Fruit fly (Drosophila melanogaster) whole organism, embryonic: ENCODE data around the gene Ilk.

Source experiments
- Abd-B ChIP-seq: fragments of 200-800 bp; sonication (Bioruptor generic); optimal IDR thresholded peaks from 2 replicates; lab custom pipeline; 2018; ENCODE audit warnings: missing biosample characterization, mild to moderate bottlenecking, missing genetic modification characterization, moderate library complexity
- Ada2b ChIP-seq: fragments of 200-800 bp; sonication (Bioruptor generic); IDR thresholded peaks from 2 replicates; pipeline ENCODE4 v1.3.6; 2022; ENCODE audit warnings: missing biosample characterization, missing genetic modification characterization
- CG10321 ChIP-seq: fragments of 200-800 bp; sonication (Bioruptor generic); IDR thresholded peaks from 2 replicates; pipeline ENCODE4 v1.3.6; 2022; ENCODE audit warnings: missing biosample characterization, missing genetic modification characterization
- CG10543 ChIP-seq: fragments of 200-800 bp; sonication (Bioruptor generic); optimal IDR thresholded peaks from 3 replicates; lab custom pipeline; 2017; ENCODE audit warnings: missing biosample characterization, mild to moderate bottlenecking, missing genetic modification characterization, moderate library complexity
- CG10565 ChIP-seq: fragments of 200-800 bp; sonication (Bioruptor generic); optimal IDR thresholded peaks from 3 replicates; lab custom pipeline; 2016; ENCODE audit warnings: missing biosample characterization, mild to moderate bottlenecking, missing genetic modification characterization
- CG11695 ChIP-seq: fragments of 200-800 bp; sonication (Bioruptor generic); IDR thresholded peaks from 3 replicates; pipeline ENCODE4 v1.3.6; 2022; ENCODE audit warnings: missing biosample characterization, missing genetic modification characterization
- CG13894 ChIP-seq: fragments of 200-800 bp; sonication (Bioruptor generic); optimal IDR thresholded peaks from 3 replicates; lab custom pipeline; 2018; ENCODE audit warnings: missing biosample characterization, mild to moderate bottlenecking, missing genetic modification characterization, moderate library complexity
- CG14014 ChIP-seq: fragments of 200-800 bp; sonication (Bioruptor generic); IDR thresholded peaks from 2 replicates; pipeline ENCODE4 v1.3.6; 2022; ENCODE audit warnings: missing biosample characterization, missing genetic modification characterization
- CG14965 ChIP-seq: fragments of 200-800 bp; sonication (Bioruptor generic); optimal IDR thresholded peaks from 2 replicates; lab custom pipeline; 2016; ENCODE audit warnings: missing biosample characterization, missing genetic modification characterization, borderline replicate concordance
- CG1602 ChIP-seq: fragments of 200-800 bp; sonication (Bioruptor generic); optimal IDR thresholded peaks from 3 replicates; lab custom pipeline; 2016; ENCODE audit warnings: missing biosample characterization, missing genetic modification characterization
- CG17568 ChIP-seq: fragments of 200-800 bp; sonication (Bioruptor generic); optimal IDR thresholded peaks from 2 replicates; lab custom pipeline; 2018; ENCODE audit warnings: missing biosample characterization, mild to moderate bottlenecking, missing genetic modification characterization, moderate library complexity
- CG17802 ChIP-seq: fragments of 200-800 bp; sonication (Bioruptor generic); optimal IDR thresholded peaks from 2 replicates; lab custom pipeline; 2018; ENCODE audit warnings: missing biosample characterization, mild to moderate bottlenecking, missing genetic modification characterization, moderate library complexity
- CG18262 ChIP-seq: fragments of 200-800 bp; optimal IDR thresholded peaks from 3 replicates; lab custom pipeline; 2019; ENCODE audit warnings: missing biosample characterization, mild to moderate bottlenecking, missing genetic modification characterization, moderate library complexity
- CG2202 ChIP-seq: fragments of 200-800 bp; sonication (Bioruptor generic); optimal IDR thresholded peaks from 2 replicates; lab custom pipeline; 2018; ENCODE audit warnings: missing biosample characterization, mild to moderate bottlenecking, missing genetic modification characterization
- CG32772 ChIP-seq: fragments of 200-800 bp; sonication (Bioruptor generic); IDR thresholded peaks from 2 replicates; pipeline ENCODE4 v1.3.6; 2022; ENCODE audit warnings: missing biosample characterization, missing genetic modification characterization
- CG7357 ChIP-seq: fragments of 200-800 bp; sonication (Bioruptor generic); IDR thresholded peaks from 3 replicates; pipeline ENCODE4 v1.3.6; 2022; ENCODE audit warnings: missing biosample characterization, missing genetic modification characterization
- CG8388 ChIP-seq: fragments of 200-800 bp; sonication (Bioruptor generic); optimal IDR thresholded peaks from 2 replicates; lab custom pipeline; 2019; ENCODE audit warnings: missing biosample characterization, mild to moderate bottlenecking, missing genetic modification characterization, moderate library complexity
- D19B ChIP-seq: fragments of 200-800 bp; sonication (Bioruptor generic); optimal IDR thresholded peaks from 2 replicates; lab custom pipeline; 2017; ENCODE audit warnings: missing biosample characterization, mild to moderate bottlenecking, missing genetic modification characterization
- E2f2 ChIP-seq: fragments of 200-800 bp; sonication (Bioruptor generic); IDR thresholded peaks from 2 replicates; pipeline ENCODE4 v1.3.6; 2022; ENCODE audit warnings: missing biosample characterization, missing genetic modification characterization
- Hmr ChIP-seq: fragments of 200-800 bp; sonication (Bioruptor generic); optimal IDR thresholded peaks from 3 replicates; lab custom pipeline; 2017; ENCODE audit warnings: mild to moderate bottlenecking, missing biosample characterization, missing genetic modification reagents, missing genetic modification characterization
- Hr78 ChIP-seq, 2 experiments: fragments of 200-800 bp in 1 of 2; fragments of >200 bp in 1 of 2; sonication (Bioruptor generic) in 1 of 2; optimal IDR thresholded peaks; 2 replicates each; lab custom pipeline; 2017 to 2019; ENCODE audit warnings: missing biosample characterization in 2 of 2, missing genetic modification characterization in 2 of 2, mild to moderate bottlenecking in 1 of 2, moderate library complexity in 1 of 2
- Lpt ChIP-seq: fragments of >200 bp; optimal IDR thresholded peaks from 2 replicates; lab custom pipeline; 2018; ENCODE audit warnings: missing biosample characterization, missing genetic modification characterization
- Poxn ChIP-seq: fragments of 200-800 bp; sonication (Bioruptor generic); IDR thresholded peaks from 2 replicates; pipeline ENCODE4 v1.3.6; 2022; ENCODE audit warnings: missing biosample characterization, missing genetic modification characterization
- Rx ChIP-seq: fragments of 200-800 bp; sonication (Bioruptor generic); IDR thresholded peaks from 2 replicates; pipeline ENCODE4 v1.3.6; 2022; ENCODE audit warnings: missing biosample characterization, missing genetic modification characterization
- Scr ChIP-seq: fragments of 200-800 bp; sonication (Bioruptor generic); IDR thresholded peaks from 2 replicates; pipeline ENCODE4 v1.3.6; 2022; ENCODE audit warnings: missing biosample characterization, missing genetic modification characterization; ENCODE audit not compliant: partially characterized antibody
- Sox102F ChIP-seq: fragments of 200-800 bp; sonication (Bioruptor generic); optimal IDR thresholded peaks from 2 replicates; lab custom pipeline; 2018; ENCODE audit warnings: missing biosample characterization, mild to moderate bottlenecking, missing genetic modification characterization, moderate library complexity
- Ssrp ChIP-seq: fragments of 200-800 bp; sonication (Bioruptor generic); optimal IDR thresholded peaks from 2 replicates; lab custom pipeline; 2018; ENCODE audit warnings: missing biosample characterization, mild to moderate bottlenecking, missing genetic modification characterization, moderate library complexity
- bcd ChIP-seq: fragments of 200-800 bp; sonication (Bioruptor generic); optimal IDR thresholded peaks from 2 replicates; lab custom pipeline; 2017; ENCODE audit warnings: missing biosample characterization, mild to moderate bottlenecking, missing genetic modification characterization
- br ChIP-seq: fragments of >200 bp; optimal IDR thresholded peaks from 2 replicates; lab custom pipeline; 2017
- crc ChIP-seq: fragments of 200-800 bp; sonication (Bioruptor generic); optimal IDR thresholded peaks from 2 replicates; lab custom pipeline; 2016; ENCODE audit warnings: missing biosample characterization, missing genetic modification characterization
- fd3F ChIP-seq: fragments of 200-800 bp; sonication (Bioruptor generic); optimal IDR thresholded peaks from 2 replicates; lab custom pipeline; 2018; ENCODE audit warnings: missing biosample characterization, mild to moderate bottlenecking, missing genetic modification characterization, moderate library complexity
- gce ChIP-seq: fragments of 200-800 bp; sonication (Bioruptor generic); IDR thresholded peaks from 3 replicates; pipeline ENCODE4 v1.3.6; 2022; ENCODE audit warnings: missing biosample characterization, missing genetic modification characterization
- ham ChIP-seq: fragments of 200-800 bp; sonication (Bioruptor generic); IDR thresholded peaks from 2 replicates; pipeline ENCODE4 v1.3.6; 2022; ENCODE audit warnings: missing biosample characterization, missing genetic modification characterization
- knrl ChIP-seq: fragments of 200-800 bp; sonication (Bioruptor generic); IDR thresholded peaks from 3 replicates; pipeline ENCODE4 v1.3.6; 2022; ENCODE audit warnings: missing biosample characterization, missing genetic modification characterization; ENCODE audit not compliant: partially characterized antibody
- nerfin-2 ChIP-seq: fragments of 200-800 bp; sonication (Bioruptor generic); IDR thresholded peaks from 2 replicates; pipeline ENCODE4 v1.3.6; 2022; ENCODE audit warnings: missing biosample characterization, missing genetic modification characterization; ENCODE audit not compliant: partially characterized antibody
- nmo ChIP-seq: fragments of 200-800 bp; sonication (Bioruptor generic); optimal IDR thresholded peaks from 2 replicates; lab custom pipeline; 2018; ENCODE audit warnings: missing biosample characterization, mild to moderate bottlenecking, missing genetic modification characterization, moderate library complexity
- otp ChIP-seq: fragments of 200-800 bp; sonication (Bioruptor generic); IDR thresholded peaks from 3 replicates; pipeline ENCODE4, ENCODE4 v1.3.6; 2022; ENCODE audit warnings: missing biosample characterization, missing genetic modification characterization
- pnt ChIP-seq: fragments of 200-800 bp; sonication (Bioruptor generic); optimal IDR thresholded peaks from 3 replicates; lab custom pipeline; 2016; ENCODE audit warnings: missing biosample characterization, missing genetic modification characterization
- prd ChIP-seq, 3 experiments: fragments of >200 bp in 2 of 3; fragments of 200-800 bp in 1 of 3; sonication (Bioruptor generic) in 1 of 3; optimal IDR thresholded peaks in 2 of 3; IDR thresholded peaks in 1 of 3; 2 replicates in 2 of 3; 3 replicates in 1 of 3; pipeline versions ENCODE4 v1.3.6 to Lab custom; 2017 to 2022; ENCODE audit warnings: missing biosample characterization in 1 of 3, missing genetic modification characterization in 1 of 3
- psq ChIP-seq: fragments of 200-800 bp; sonication (Bioruptor generic); optimal IDR thresholded peaks from 2 replicates; lab custom pipeline; 2017; ENCODE audit warnings: missing biosample characterization, missing genetic modification characterization
- salm ChIP-seq: fragments of 200-800 bp; sonication (Bioruptor generic); optimal IDR thresholded peaks from 2 replicates; lab custom pipeline; 2018; ENCODE audit warnings: missing biosample characterization, mild to moderate bottlenecking, missing genetic modification characterization
- sc ChIP-seq, 3 experiments: fragments of >200 bp in 2 of 3; fragments of 200-800 bp in 1 of 3; sonication (Bioruptor generic) in 1 of 3; optimal IDR thresholded peaks; 2 replicates in 2 of 3; 3 replicates in 1 of 3; lab custom pipeline; 2017; ENCODE audit warnings: mild to moderate bottlenecking in 1 of 3, missing biosample characterization in 1 of 3, missing genetic modification characterization in 1 of 3, missing genetic modification reagents in 1 of 3
- slp2 ChIP-seq: fragments of 200-800 bp; sonication (Bioruptor generic); optimal IDR thresholded peaks from 2 replicates; lab custom pipeline; 2016; ENCODE audit warnings: missing biosample characterization, missing genetic modification characterization
- sqz ChIP-seq: fragments of 200-800 bp; sonication (Bioruptor generic); optimal IDR thresholded peaks from 3 replicates; lab custom pipeline; 2018; ENCODE audit warnings: missing biosample characterization, mild to moderate bottlenecking, missing genetic modification characterization
- tap ChIP-seq: fragments of 200-800 bp; optimal IDR thresholded peaks from 3 replicates; lab custom pipeline; 2019; ENCODE audit warnings: missing biosample characterization, mild to moderate bottlenecking, missing genetic modification characterization, moderate library complexity
- tna ChIP-seq: fragments of 200-800 bp; sonication (Bioruptor generic); IDR thresholded peaks from 2 replicates; pipeline ENCODE4 v1.3.6; 2022; ENCODE audit warnings: missing biosample characterization, missing genetic modification characterization; ENCODE audit not compliant: partially characterized antibody
- twi ChIP-seq: fragments of 200-800 bp; optimal IDR thresholded peaks from 2 replicates; lab custom pipeline; 2019; ENCODE audit warnings: missing biosample characterization, mild to moderate bottlenecking, missing genetic modification characterization, moderate library complexity
- zfh1 ChIP-seq: fragments of 200-800 bp; sonication (Bioruptor generic); IDR thresholded peaks from 3 replicates; pipeline ENCODE4 v1.3.6; 2022; ENCODE audit warnings: missing biosample characterization, missing genetic modification characterization

Gene Ilk

DNA sequence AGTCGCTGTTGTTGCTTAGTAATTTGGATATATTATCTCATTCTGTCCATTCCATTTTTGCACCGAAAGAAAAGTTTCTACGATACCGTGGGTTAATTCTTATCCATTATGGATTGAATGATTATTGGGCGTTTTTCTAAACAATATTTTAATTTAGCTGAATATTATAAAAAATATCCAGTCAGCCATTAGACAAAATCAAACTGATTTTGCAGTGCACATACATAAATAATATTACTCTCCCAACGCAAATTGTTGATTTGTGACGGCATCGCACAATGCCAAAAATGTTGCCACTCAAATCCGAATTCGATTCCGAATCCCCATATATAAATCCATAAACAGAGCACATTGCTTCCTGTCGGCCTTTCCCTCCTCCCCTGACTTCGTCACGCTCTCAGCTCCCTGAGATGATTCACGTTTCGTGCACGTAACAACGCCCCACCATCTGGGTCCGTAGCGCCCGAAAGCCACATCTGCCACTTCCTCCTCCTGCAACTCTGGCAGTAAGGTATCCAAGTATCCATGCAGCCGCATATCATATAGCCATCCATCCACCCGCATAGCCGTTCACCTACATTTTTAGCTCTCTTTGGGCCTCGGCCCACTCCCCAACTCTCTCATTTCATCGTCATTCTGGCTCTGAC lies 39.6 kb upstream of the Ilk start (continued):
- no peak; the same call in 1 of the 2 replicates for TF ChIP-seq ham
- TF ChIP-seq bcd (GFP tag; lab: Kevin White, UChicago), result peak; percentile 61
- peak; percentile 39; the same call in 1 of the 3 replicates for TF ChIP-seq zfh1 (GFP tag; lab: Robert Waterston, UW)
- peak; percentile 79; the same call in 2 of the 3 replicates for TF ChIP-seq CG11695
- no peak for TF ChIP-seq Lpt (GFP tag; lab: Kevin White, UChicago)
- peak; percentile 80 for TF ChIP-seq CG14014 (GFP tag; lab: Robert Waterston, UW)
- no peak for TF ChIP-seq br (lab: Kevin White, UChicago)
- TF ChIP-seq nmo (GFP tag; lab: Kevin White, UChicago), result peak; percentile 33
- peak; percentile 1 for TF ChIP-seq Abd-B (GFP tag; lab: Kevin White, UChicago)
- TF ChIP-seq prd (optimal IDR thresholded peaks at IDR 0.05; lab: Kevin White, UChicago), result no peak
- TF ChIP-seq prd (GFP tag; IDR thresholded peaks at IDR 0.05; lab: Robert Waterston, UW), result peak; percentile 81
- TF ChIP-seq Scr (GFP tag; lab: Robert Waterston, UW), result no peak
- no peak for TF ChIP-seq sqz (GFP tag; lab: Kevin White, UChicago)
- peak; percentile 41; the same call in 1 of the 2 replicates for TF ChIP-seq CG10321 (GFP tag; lab: Robert Waterston, UW)
- 0 out of 3 replicates have a peak, but pooled peaks have one; percentile 17 for TF ChIP-seq otp (GFP tag; lab: Robert Waterston, UW)
- no peak for TF ChIP-seq CG2202 (tag; lab: Kevin White, UChicago)
- no peak for TF ChIP-seq Rx (GFP tag; lab: Robert Waterston, UW)
- peak; percentile 87 for TF ChIP-seq Hmr (GFP tag; lab: Kevin White, UChicago)
- no peak for TF ChIP-seq CG10543 (GFP tag; lab: Kevin White, UChicago)
- TF ChIP-seq CG10565, result no peak
- no peak for TF ChIP-seq Hr78 (GFP tag; optimal IDR thresholded peaks at IDR 0.05; lab: Kevin White, UChicago)
- no peak for TF ChIP-seq E2f2 (GFP tag; lab: Robert Waterston, UW)
- TF ChIP-seq tap (tag; lab: Kevin White, UChicago), result no peak
- TF ChIP-seq nerfin-2 (GFP tag; lab: Robert Waterston, UW), result no peak
- TF ChIP-seq CG14965 (GFP tag; lab: Kevin White, UChicago), result no peak
- no peak for TF ChIP-seq Sox102F (GFP tag; lab: Kevin White, UChicago)
- TF ChIP-seq CG1602 (GFP tag; lab: Kevin White, UChicago), result peak; percentile 40
- TF ChIP-seq CG13894 (tag; lab: Kevin White, UChicago), result peak; percentile 47
- no peak for TF ChIP-seq knrl (GFP tag; lab: Robert Waterston, UW)
- TF ChIP-seq gce (GFP tag; lab: Robert Waterston, UW), result no peak
- TF ChIP-seq crc (GFP tag; lab: Kevin White, UChicago), result no peak
- TF ChIP-seq CG8388 (GFP tag; lab: Kevin White, UChicago), result peak; percentile 7
- no peak for TF ChIP-seq salm (tag; lab: Kevin White, UChicago)
- no peak for TF ChIP-seq CG17802 (tag; lab: Kevin White, UChicago)
- TF ChIP-seq Poxn (GFP tag; lab: Robert Waterston, UW), result 0 out of 2 replicates have a peak, but pooled peaks have one; percentile 45
- peak; percentile 61; the same call in 1 of the 2 replicates for TF ChIP-seq CG32772 (GFP tag; lab: Robert Waterston, UW)
- no peak for TF ChIP-seq sc (optimal IDR thresholded peaks at IDR 0.05; lab: Kevin White, UChicago)
- TF ChIP-seq sc (GFP tag; optimal IDR thresholded peaks at IDR 0.05; lab: Kevin White, UChicago), result no peak
- TF ChIP-seq tna (GFP tag; lab: Robert Waterston, UW), result no peak
- peak; percentile 5 for TF ChIP-seq pnt (GFP tag; lab: Kevin White, UChicago)
- no peak for TF ChIP-seq CG18262 (tag; lab: Kevin White, UChicago)
- TF ChIP-seq Ada2b, result peak; percentile 73
- no peak for TF ChIP-seq CG17568
- TF ChIP-seq CG7357 (GFP tag; lab: Robert Waterston, UW), result peak; percentile 51; the same call in 2 of the 3 replicates
- peak; percentile 71 for TF ChIP-seq D19B (GFP tag; lab: Kevin White, UChicago)
- TF ChIP-seq psq (GFP tag; lab: Kevin White, UChicago), result peak; percentile 20
- TF ChIP-seq slp2 (GFP tag; lab: Kevin White, UChicago), result no peak
- TF ChIP-seq fd3F, result peak; percentile 79
- peak; percentile 12 for TF ChIP-seq Ssrp (tag; lab: Kevin White, UChicago)
- TF ChIP-seq twi, result no peak
